Fruit fly (Drosophila melanogaster) whole organism, adult: Measurements from ENCODE around the gene eIF5B.
A peak's percentile ranks its signal among the peaks of the same experiment; 100 is the strongest.

Source experiments
- CG11617 ChIP-seq: fragments of 200-800 bp; sonication (Bioruptor generic); optimal IDR thresholded peaks from 2 replicates; lab custom pipeline; 2017; ENCODE audit warnings: mild to moderate bottlenecking, missing biosample characterization, missing genetic modification reagents, missing genetic modification characterization
- CG12768 ChIP-seq: fragments of 200-800 bp; sonication (Bioruptor generic); optimal IDR thresholded peaks from 2 replicates; lab custom pipeline; 2017; ENCODE audit warnings: missing biosample characterization, missing genetic modification characterization, mild to moderate bottlenecking, moderate library complexity, missing genetic modification reagents
- CG14711 ChIP-seq: fragments of 200-800 bp; sonication (Bioruptor generic); optimal IDR thresholded peaks from 2 replicates; lab custom pipeline; 2018; ENCODE audit warnings: missing biosample characterization, mild to moderate bottlenecking, missing genetic modification characterization, moderate library complexity
- CG1620 ChIP-seq: fragments of 200-800 bp; sonication (Bioruptor generic); optimal IDR thresholded peaks from 2 replicates; lab custom pipeline; 2016; ENCODE audit warnings: missing biosample characterization, missing genetic modification characterization
- CG33017 ChIP-seq: fragments of 200-800 bp; sonication (Bioruptor generic); optimal IDR thresholded peaks from 2 replicates; lab custom pipeline; 2018; ENCODE audit warnings: missing biosample characterization, mild to moderate bottlenecking, missing genetic modification characterization, moderate library complexity
- CG5204 ChIP-seq: fragments of 200-800 bp; sonication (Bioruptor generic); optimal IDR thresholded peaks from 2 replicates; lab custom pipeline; 2016; ENCODE audit warnings: missing biosample characterization, missing genetic modification characterization
- CG7045 ChIP-seq: fragments of 200-800 bp; sonication (Bioruptor generic); optimal IDR thresholded peaks from 2 replicates; lab custom pipeline; 2017; ENCODE audit warnings: missing biosample characterization, mild to moderate bottlenecking, missing genetic modification characterization
- CG7101 ChIP-seq: fragments of 200-800 bp; sonication (Bioruptor generic); optimal IDR thresholded peaks from 2 replicates; lab custom pipeline; 2018; ENCODE audit warnings: missing biosample characterization, mild to moderate bottlenecking, missing genetic modification characterization, moderate library complexity
- Clk ChIP-seq: fragments of 200-800 bp; sonication (Bioruptor generic); optimal IDR thresholded peaks from 2 replicates; lab custom pipeline; 2017; ENCODE audit warnings: missing biosample characterization, missing genetic modification characterization
- Crg-1 ChIP-seq: fragments of 200-800 bp; sonication (Bioruptor generic); optimal IDR thresholded peaks from 2 replicates; lab custom pipeline; 2016; ENCODE audit warnings: missing biosample characterization, missing genetic modification characterization
- Hr96 ChIP-seq: fragments of 200-800 bp; sonication (Bioruptor generic); optimal IDR thresholded peaks from 2 replicates; lab custom pipeline; 2016; ENCODE audit warnings: missing biosample characterization, missing genetic modification characterization
- Mnt ChIP-seq: fragments of 200-800 bp; sonication (Bioruptor generic); optimal IDR thresholded peaks from 2 replicates; lab custom pipeline; 2016; ENCODE audit warnings: missing biosample characterization, mild to moderate bottlenecking, missing genetic modification characterization
- bab1 ChIP-seq: fragments of 200-800 bp; sonication (Bioruptor generic); optimal IDR thresholded peaks from 3 replicates; lab custom pipeline; 2019; ENCODE audit warnings: missing biosample characterization, mild to moderate bottlenecking, missing genetic modification characterization, moderate library complexity
- cic ChIP-seq: fragments of 200-800 bp; sonication (Bioruptor generic); optimal IDR thresholded peaks from 2 replicates; lab custom pipeline; 2017; ENCODE audit warnings: missing biosample characterization, mild to moderate bottlenecking, missing genetic modification characterization, moderate library complexity
- cnc ChIP-seq, 2 experiments: fragments of >200 bp; optimal IDR thresholded peaks; 2 replicates each; lab custom pipeline; 2017
- kay ChIP-seq: fragments of 200-800 bp; sonication (Bioruptor generic); peaks from one replicate; lab custom pipeline; 2016; ENCODE audit warnings: missing biosample characterization, missing genetic modification characterization, borderline replicate concordance
- ovo ChIP-seq: fragments of 200-800 bp; sonication (Bioruptor generic); optimal IDR thresholded peaks from 2 replicates; lab custom pipeline; 2016; ENCODE audit warnings: missing biosample characterization, missing genetic modification characterization
- pad ChIP-seq: fragments of 200-800 bp; sonication (Bioruptor generic); optimal IDR thresholded peaks from 3 replicates; lab custom pipeline; 2017; ENCODE audit warnings: missing biosample characterization, missing genetic modification characterization, mild to moderate bottlenecking, moderate library complexity, missing genetic modification reagents
- tj ChIP-seq: fragments of 200-800 bp; sonication (Bioruptor generic); optimal IDR thresholded peaks from 3 replicates; lab custom pipeline; 2017; ENCODE audit warnings: missing biosample characterization, mild to moderate bottlenecking, missing genetic modification characterization, moderate library complexity
- toe ChIP-seq: fragments of 200-800 bp; sonication (Bioruptor generic); optimal IDR thresholded peaks from 2 replicates; lab custom pipeline; 2016; ENCODE audit warnings: missing biosample characterization, missing genetic modification characterization

eIF5B gene

dm6 chr3L:3460402-3461027 is at the start of gene eIF5B:
Gene eIF5B (minus strand): TSS chr3L:3460977.
- peak; percentile 22 for TF ChIP-seq CG14711 (tag; lab: Kevin White, UChicago)
- peak; percentile 47 for TF ChIP-seq CG7101
- TF ChIP-seq pad (GFP tag; lab: Kevin White, UChicago), result peak; percentile 16
- TF ChIP-seq CG12768 (GFP tag; lab: Kevin White, UChicago), result peak; percentile 66
- peak; percentile 66 for TF ChIP-seq CG1620
- TF ChIP-seq kay (GFP tag; lab: Kevin White, UChicago), result peak; percentile 76
- TF ChIP-seq tj, result peak; percentile 49
- peak; percentile 7 for TF ChIP-seq Clk (GFP tag; lab: Kevin White, UChicago)
- TF ChIP-seq Hr96 (GFP tag; lab: Kevin White, UChicago), result peak; percentile 52
- TF ChIP-seq CG5204 (GFP tag; lab: Kevin White, UChicago), result no peak
- peak; percentile 56 for TF ChIP-seq CG33017 (tag; lab: Kevin White, UChicago)
- peak; percentile 27 for TF ChIP-seq CG7045
- TF ChIP-seq Mnt (GFP tag; lab: Kevin White, UChicago), result peak; percentile 86
- TF ChIP-seq cic, result no peak
- TF ChIP-seq bab1 (GFP tag; lab: Kevin White, UChicago), result peak; percentile 70
- no peak for TF ChIP-seq ovo
- peak; percentile 66 for TF ChIP-seq CG11617 (GFP tag; lab: Kevin White, UChicago)
- TF ChIP-seq Crg-1 (GFP tag; lab: Kevin White, UChicago), result peak; percentile 53
- no peak for TF ChIP-seq toe
- no peak for TF ChIP-seq cnc (optimal IDR thresholded peaks at IDR 0.05; lab: Kevin White, UChicago)

- TF ChIP-seq Clk (GFP tag; lab: Kevin White, UChicago) (no peak), CG7101 (no peak), CG5204 (GFP tag; lab: Kevin White, UChicago) (no peak), CG12768 (GFP tag; lab: Kevin White, UChicago) (no peak), CG14711 (tag; lab: Kevin White, UChicago) (no peak), pad (GFP tag; lab: Kevin White, UChicago) (no peak), CG7045 (no peak)
Measured at dm6 chr3L:3503248-3503647, 42.5 kb upstream of the eIF5B start.

- TF ChIP-seq CG1620 (no peak), CG11617 (GFP tag; lab: Kevin White, UChicago) (no peak), CG14711 (tag; lab: Kevin White, UChicago) (no peak)
Measured at dm6 chr3L:3496593-3496992, 35.8 kb upstream of the eIF5B start.

- TF ChIP-seq CG12768 (GFP tag; lab: Kevin White, UChicago), result no peak
Measured at dm6 chr3L:3492116-3492747, 31.5 kb upstream of the eIF5B start.

dm6 chr3L:3485088-3485710 is 24.4 kb upstream of the eIF5B start:
- TF ChIP-seq ovo (no peak), CG1620 (no peak), tj (peak; percentile 20), cnc (optimal IDR thresholded peaks at IDR 0.05; lab: Kevin White, UChicago) (peak; percentile 68 to 76), CG33017 (tag; lab: Kevin White, UChicago) (peak; percentile 0), Hr96 (GFP tag; lab: Kevin White, UChicago) (peak; percentile 18), CG12768 (GFP tag; lab: Kevin White, UChicago) (no peak), Crg-1 (GFP tag; lab: Kevin White, UChicago) (no peak), CG7045 (peak; percentile 1), CG7101 (peak; percentile 50), Mnt (GFP tag; lab: Kevin White, UChicago) (no peak), toe (no peak), CG11617 (GFP tag; lab: Kevin White, UChicago) (peak; percentile 14), pad (GFP tag; lab: Kevin White, UChicago) (no peak), cic (no peak), bab1 (GFP tag; lab: Kevin White, UChicago) (no peak), Clk (GFP tag; lab: Kevin White, UChicago) (no peak), kay (GFP tag; lab: Kevin White, UChicago) (peak; percentile 58), CG5204 (GFP tag; lab: Kevin White, UChicago) (no peak), CG14711 (tag; lab: Kevin White, UChicago) (peak; percentile 50)

dm6 chr3L:3484553-3484952 is 23.8 kb upstream of the eIF5B start, which contains the start of gene CG43074:
Gene CG43074 (minus strand): TSS chr3L:3484653.
- TF ChIP-seq CG33017 (tag; lab: Kevin White, UChicago) (no peak), cnc (optimal IDR thresholded peaks at IDR 0.05; lab: Kevin White, UChicago) (no peak), CG11617 (GFP tag; lab: Kevin White, UChicago) (no peak), CG1620 (no peak), CG14711 (tag; lab: Kevin White, UChicago) (no peak), bab1 (GFP tag; lab: Kevin White, UChicago) (no peak), Crg-1 (GFP tag; lab: Kevin White, UChicago) (no peak), CG7101 (no peak), cic (no peak), Clk (GFP tag; lab: Kevin White, UChicago) (no peak), kay (GFP tag; lab: Kevin White, UChicago) (no peak), Hr96 (GFP tag; lab: Kevin White, UChicago) (no peak), CG12768 (GFP tag; lab: Kevin White, UChicago) (no peak), pad (GFP tag; lab: Kevin White, UChicago) (no peak)
